Fruit fly (Drosophila melanogaster) S2 (cell line): ENCODE measurements around the gene DNAlig3.

ENCODE experiments used
- CG8478 ChIP-seq: fragments of >200 bp; optimal IDR thresholded peaks from 2 replicates; lab custom pipeline; 2018
- CTCF ChIP-seq, 2 experiments: fragments of >200 bp; optimal IDR thresholded peaks; 2 replicates each; lab custom pipeline; 2018

- TF ChIP-seq CG8478 (lab: Kevin White, UChicago) (no peak), CTCF (optimal IDR thresholded peaks at IDR 0.05; lab: Kevin White, UChicago) (no peak)
Observed at dm6 chr3R:12429120-12429610, 27.5 kb upstream of the DNAlig3 start, which contains the start of the genes CG5641 and CG5245.
